In the genomic region with DNA sequence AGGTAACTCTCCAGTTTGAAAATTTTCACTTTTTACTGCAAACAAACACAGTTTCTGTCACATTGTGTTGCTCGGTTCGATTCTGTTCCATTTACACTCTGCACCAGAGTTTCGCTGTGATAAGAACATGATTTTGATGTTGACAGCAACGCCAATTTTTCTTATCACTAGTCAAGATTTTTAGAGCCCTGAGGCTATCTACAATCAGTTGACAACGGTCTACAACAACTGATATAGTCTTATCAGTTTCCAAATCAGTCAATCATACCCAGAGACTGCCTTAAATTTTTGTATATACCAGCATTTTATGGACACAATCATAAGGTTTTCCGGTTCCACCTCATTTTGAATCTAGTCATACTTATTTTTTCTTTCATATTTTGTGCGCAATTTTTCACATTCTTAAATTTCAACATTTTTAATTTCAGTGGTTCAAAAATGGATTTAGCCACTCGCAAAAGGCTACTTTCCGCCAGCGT, we compare ENCODE assay signal across 4 worm cellular contexts.
A peak's percentile ranks its signal among the peaks of the same experiment; 100 is the strongest.
TF ChIP-seq lines count a peak whose summit lies in the region.

A gene (plus strand): TSS at position 429 of the 479 bp plus-strand sequence.

TF ChIP-seq in whole organism, L1 larva, 84 proteins besides CTCF, POLR2A, EP300 and RAD21 (continued from another document):
- TF ChIP-seq lin-13 (GFP tag; optimal IDR thresholded peaks at IDR 0.05; lab: Kevin White, UChicago) (no peak), tlp-1 (tag; optimal IDR thresholded peaks at IDR 0.05; lab: Kevin White, UChicago) (peak; percentile 86), efl-3 (GFP tag; optimal IDR thresholded peaks at IDR 0.05; lab: Kevin White, UChicago) (no peak), unc-30 (tag; optimal IDR thresholded peaks at IDR 0.05; lab: Kevin White, UChicago) (no peak), mdl-1 (tag; optimal IDR thresholded peaks at IDR 0.05; lab: Kevin White, UChicago) (peak in 1 of 2 experiments; percentile 20), nhr-90 (tag; optimal IDR thresholded peaks at IDR 0.05; lab: Kevin White, UChicago; ENCODE audit: poor library complexity) (peak; percentile 34), pax-3 (tag; optimal IDR thresholded peaks at IDR 0.05; lab: Kevin White, UChicago) (peak; percentile 13), pqm-1 (tag; optimal IDR thresholded peaks at IDR 0.05; lab: Kevin White, UChicago) (peak; percentile 96), vab-15 (tag; optimal IDR thresholded peaks at IDR 0.05; lab: Kevin White, UChicago) (no peak), nhr-71 (tag; optimal IDR thresholded peaks at IDR 0.05; lab: Kevin White, UChicago) (peak; percentile 29)

TF ChIP-seq in whole organism, L2 larva, 48 proteins besides CTCF, POLR2A, EP300 and RAD21 (continued from another document):
- peak; percentile 50 for TF ChIP-seq skn-1 (tag; optimal IDR thresholded peaks at IDR 0.05; lab: Kevin White, UChicago)
- peak; percentile 48 for TF ChIP-seq egl-27 (tag; optimal IDR thresholded peaks at IDR 0.05; lab: Kevin White, UChicago)

TF ChIP-seq in whole organism, L3 larva, 47 proteins besides CTCF, POLR2A, EP300 and RAD21 (continued from another document):
- no peak for TF ChIP-seq ztf-4 (tag; optimal IDR thresholded peaks at IDR 0.05; lab: Kevin White, UChicago)
- TF ChIP-seq fos-1 (tag; optimal IDR thresholded peaks at IDR 0.05; lab: Kevin White, UChicago) = peak; percentile 32
- TF ChIP-seq nhr-25 (tag; optimal IDR thresholded peaks at IDR 0.05; lab: Kevin White, UChicago) = no peak
- TF ChIP-seq egl-5 (tag; optimal IDR thresholded peaks at IDR 0.05; lab: Kevin White, UChicago) = no peak
- TF ChIP-seq ama-1 (optimal IDR thresholded peaks at IDR 0.05; lab: Kevin White, UChicago) = no peak
- TF ChIP-seq pqm-1 (tag; optimal IDR thresholded peaks at IDR 0.05; lab: Kevin White, UChicago) = peak; percentile 100
- TF ChIP-seq nhr-67 (tag; optimal IDR thresholded peaks at IDR 0.05; lab: Kevin White, UChicago) = no peak
- TF ChIP-seq sea-2 (GFP tag; optimal IDR thresholded peaks at IDR 0.05; lab: Kevin White, UChicago) = no peak
- no peak for TF ChIP-seq nhr-23 (tag; optimal IDR thresholded peaks at IDR 0.05; lab: Kevin White, UChicago)

TF ChIP-seq in whole organism, L4 larva, 104 proteins besides CTCF, POLR2A, EP300 and RAD21 (continued from another document):
- peak; percentile 55 for TF ChIP-seq nhr-48 (tag; optimal IDR thresholded peaks at IDR 0.05; lab: Kevin White, UChicago)
- no peak for TF ChIP-seq lsy-2 (tag; optimal IDR thresholded peaks at IDR 0.05; lab: Kevin White, UChicago)
- TF ChIP-seq nhr-237 (tag; optimal IDR thresholded peaks at IDR 0.05; lab: Kevin White, UChicago) = no peak
- peak; percentile 98 for TF ChIP-seq tra-1 (GFP tag; IDR thresholded peaks at IDR 0.05; lab: Robert Waterston, UW)
- TF ChIP-seq nhr-42 (GFP tag; IDR thresholded peaks at IDR 0.05; lab: Robert Waterston, UW) = 0 out of 2 replicates have a peak, but pooled peaks have one; percentile 49
- peak; percentile 100 for TF ChIP-seq pqm-1 (tag; optimal IDR thresholded peaks at IDR 0.05; lab: Kevin White, UChicago)
- TF ChIP-seq php-3 (GFP tag; IDR thresholded peaks at IDR 0.05; lab: Robert Waterston, UW) = peak; percentile 97
- TF ChIP-seq skn-1 (tag; optimal IDR thresholded peaks at IDR 0.05; lab: Kevin White, UChicago) = no peak
- no peak for TF ChIP-seq nhr-25 (tag; optimal IDR thresholded peaks at IDR 0.05; lab: Kevin White, UChicago; ENCODE audit: borderline replicate concordance, insufficient read depth)
- TF ChIP-seq lin-1 (GFP tag; IDR thresholded peaks at IDR 0.05; lab: Robert Waterston, UW) = peak; percentile 96
- TF ChIP-seq daf-8 (GFP tag; IDR thresholded peaks at IDR 0.05; lab: Robert Waterston, UW) = no peak
- TF ChIP-seq F49E8.2 (tag; optimal IDR thresholded peaks at IDR 0.05; lab: Kevin White, UChicago; ENCODE audit: borderline replicate concordance) = no peak
- no peak for TF ChIP-seq lin-39 (tag; optimal IDR thresholded peaks at IDR 0.05; lab: Kevin White, UChicago)
- TF ChIP-seq zag-1 (tag; optimal IDR thresholded peaks at IDR 0.05; lab: Kevin White, UChicago) = no peak
- peak; percentile 17 for TF ChIP-seq gei-8 (GFP tag; optimal IDR thresholded peaks at IDR 0.05; lab: Kevin White, UChicago)
- TF ChIP-seq F44E2.7 (GFP tag; IDR thresholded peaks at IDR 0.05; lab: Robert Waterston, UW) = no peak
- no peak for TF ChIP-seq ztf-11 (tag; optimal IDR thresholded peaks at IDR 0.05; lab: Kevin White, UChicago)
- no peak for TF ChIP-seq zip-2 (tag; optimal IDR thresholded peaks at IDR 0.05; lab: Kevin White, UChicago)
- TF ChIP-seq fos-1 (tag; optimal IDR thresholded peaks at IDR 0.05; lab: Kevin White, UChicago) = no peak
- peak; percentile 35 for TF ChIP-seq aha-1 (tag; lab: Kevin White, UChicago)
- no peak for TF ChIP-seq ces-1 (GFP tag; optimal IDR thresholded peaks at IDR 0.05; lab: Kevin White, UChicago)
- peak; percentile 88 for TF ChIP-seq nhr-77 (tag; optimal IDR thresholded peaks at IDR 0.05; lab: Kevin White, UChicago)
- no peak for TF ChIP-seq unc-39 (tag; optimal IDR thresholded peaks at IDR 0.05; lab: Kevin White, UChicago)
- TF ChIP-seq daf-19 (GFP tag; conservative IDR thresholded peaks at IDR 0.05; lab: Robert Waterston, UW) = no peak
- peak; percentile 77 for TF ChIP-seq nhr-41 (GFP tag; IDR thresholded peaks at IDR 0.05; lab: Robert Waterston, UW)
- no peak for TF ChIP-seq sdz-12 (GFP tag; optimal IDR thresholded peaks at IDR 0.05; lab: Kevin White, UChicago)
- TF ChIP-seq cey-2 (tag; optimal IDR thresholded peaks at IDR 0.05; lab: Kevin White, UChicago; ENCODE audit: borderline replicate concordance, insufficient read depth) = peak; percentile 70
- peak; percentile 85 for TF ChIP-seq nhr-102 (tag; optimal IDR thresholded peaks at IDR 0.05; lab: Kevin White, UChicago)
- peak; percentile 65 for TF ChIP-seq nhr-6 (tag; optimal IDR thresholded peaks at IDR 0.05; lab: Kevin White, UChicago)
- no peak for TF ChIP-seq mxl-2 (GFP tag; conservative IDR thresholded peaks at IDR 0.05; lab: Robert Waterston, UW)
- TF ChIP-seq nhr-111 (GFP tag; optimal IDR thresholded peaks at IDR 0.05; lab: Kevin White, UChicago) = no peak
- peak; percentile 29 for TF ChIP-seq T20F7.1 (GFP tag; optimal IDR thresholded peaks at IDR 0.05; lab: Kevin White, UChicago)
- no peak; the same call in 1 of the 2 replicates for TF ChIP-seq ceh-20 (GFP tag; IDR thresholded peaks at IDR 0.05; lab: Robert Waterston, UW)
- no peak for TF ChIP-seq mes-2 (tag; optimal IDR thresholded peaks at IDR 0.05; lab: Kevin White, UChicago; ENCODE audit: poor library complexity, severe bottlenecking)
- no peak for TF ChIP-seq unc-130 (GFP tag; optimal IDR thresholded peaks at IDR 0.05; lab: Kevin White, UChicago)
- TF ChIP-seq hlh-30 (tag; optimal IDR thresholded peaks at IDR 0.05; lab: Kevin White, UChicago; ENCODE audit: insufficient read depth) = peak; percentile 51
- TF ChIP-seq ceh-82 (tag; optimal IDR thresholded peaks at IDR 0.05; lab: Kevin White, UChicago) = no peak
- no peak for TF ChIP-seq lir-3 (tag; optimal IDR thresholded peaks at IDR 0.05; lab: Kevin White, UChicago)
- TF ChIP-seq dmd-6 (GFP tag; IDR thresholded peaks at IDR 0.05; lab: Robert Waterston, UW) = peak; percentile 99
- TF ChIP-seq ceh-32 (tag; optimal IDR thresholded peaks at IDR 0.05; lab: Kevin White, UChicago; ENCODE audit: poor library complexity) = no peak
- TF ChIP-seq arid-1 (GFP tag; conservative IDR thresholded peaks at IDR 0.05; lab: Robert Waterston, UW) = no peak
- TF ChIP-seq ztf-7 (tag; optimal IDR thresholded peaks at IDR 0.05; lab: Kevin White, UChicago) = no peak
- TF ChIP-seq mxl-3 (GFP tag; optimal IDR thresholded peaks at IDR 0.05; lab: Kevin White, UChicago) = peak; percentile 7
- TF ChIP-seq dpl-1 (GFP tag; optimal IDR thresholded peaks at IDR 0.05; lab: Kevin White, UChicago) = no peak
- no peak for TF ChIP-seq hif-1 (tag; optimal IDR thresholded peaks at IDR 0.05; lab: Kevin White, UChicago)
- no peak for TF ChIP-seq egl-27 (tag; optimal IDR thresholded peaks at IDR 0.05; lab: Kevin White, UChicago)
- TF ChIP-seq nhr-28 (tag; optimal IDR thresholded peaks at IDR 0.05; lab: Kevin White, UChicago) = peak; percentile 95
- TF ChIP-seq mdt-29 (GFP tag; IDR thresholded peaks at IDR 0.05; lab: Robert Waterston, UW) = no peak
- peak in 1 of 2 experiments; percentile 93 for TF ChIP-seq daf-16 (GFP tag; optimal IDR thresholded peaks at IDR 0.05; lab: Kevin White, UChicago)
- TF ChIP-seq daf-16 (tag; optimal IDR thresholded peaks at IDR 0.05; lab: Kevin White, UChicago) = peak; percentile 98
- peak in 1 of 2 experiments; percentile 3 for TF ChIP-seq mdl-1 (tag; optimal IDR thresholded peaks at IDR 0.05; lab: Kevin White, UChicago)
- TF ChIP-seq hmg-1.1 (GFP tag; IDR thresholded peaks at IDR 0.05; lab: Robert Waterston, UW) = no peak
- no peak for TF ChIP-seq duxl-1 (tag; optimal IDR thresholded peaks at IDR 0.05; lab: Kevin White, UChicago; ENCODE audit: poor library complexity)
